Worm (Caenorhabditis elegans) whole organism, young adult: Measurements from ENCODE around the gene srw-137.
"Not testable (repeated sequence)": the region's sequence is repeated elsewhere in the genome, so short reads cannot be mapped to it uniquely, and the experiment has no call there.

Experiments used
- C17E4.6 ChIP-seq: fragments of 200-800 bp; sonication (Bioruptor generic); IDR thresholded peaks from 2 replicates; pipeline ENCODE4 v1.3.6; 2022; ENCODE audit warnings: missing genetic modification reagents, missing genetic modification characterization, missing compliant biosample characterization
- D2030.7 ChIP-seq: fragments of 200-800 bp; sonication (Bioruptor generic); IDR thresholded peaks from 2 replicates; pipeline ENCODE4 v1.3.6; 2022; ENCODE audit warnings: missing genetic modification reagents, missing genetic modification characterization, missing compliant biosample characterization
- F10E7.11 ChIP-seq: sonication (generic microtip); optimal IDR thresholded peaks from 2 replicates; lab custom pipeline; 2017; ENCODE audit warnings: mild to moderate bottlenecking, missing genetic modification characterization, moderate library complexity, missing compliant biosample characterization
- F55B11.4 ChIP-seq: sonication (generic microtip); optimal IDR thresholded peaks from 2 replicates; lab custom pipeline; 2016; ENCODE audit warnings: missing compliant biosample characterization, missing genetic modification characterization, borderline replicate concordance; ENCODE audit not compliant: insufficient read depth
- K12H6.12 ChIP-seq: fragments of 200-800 bp; sonication (Bioruptor generic); optimal IDR thresholded peaks from 2 replicates; lab custom pipeline; 2018; ENCODE audit warnings: mild to moderate bottlenecking, missing genetic modification characterization, missing compliant biosample characterization
- Y53F4B.3 ChIP-seq: fragments of 200-800 bp; sonication (Bioruptor generic); IDR thresholded peaks from 2 replicates; pipeline ENCODE4 v1.3.6; 2022; ENCODE audit warnings: missing genetic modification reagents, missing genetic modification characterization, missing compliant biosample characterization
- Y53G8AR.9 ChIP-seq: fragments of 200-800 bp; sonication (Bioruptor generic); conservative IDR thresholded peaks from 2 replicates; pipeline ENCODE4 v1.3.6; 2022; ENCODE audit warnings: missing genetic modification reagents, missing genetic modification characterization, missing compliant biosample characterization
- Y56A3A.18 ChIP-seq: fragments of 200-800 bp; sonication (Bioruptor generic); IDR thresholded peaks from 2 replicates; pipeline ENCODE4 v1.3.6; 2022; ENCODE audit warnings: missing genetic modification reagents, missing genetic modification characterization, missing compliant biosample characterization
- ZK185.1 ChIP-seq: sonication (generic microtip); optimal IDR thresholded peaks from 2 replicates; lab custom pipeline; 2016; ENCODE audit warnings: mild to moderate bottlenecking, missing genetic modification characterization, missing compliant biosample characterization; ENCODE audit not compliant: poor library complexity, severe bottlenecking
- akir-1 ChIP-seq: fragments of 200-800 bp; sonication (Bioruptor generic); optimal IDR thresholded peaks from 2 replicates; lab custom pipeline; 2018; ENCODE audit warnings: mild to moderate bottlenecking, missing genetic modification characterization, moderate library complexity, missing compliant biosample characterization
- ama-1 ChIP-seq, 3 experiments: fragments of 150-350 bp in 1 of 3; sonication (generic microtip) in 2 of 3; optimal IDR thresholded peaks; 2 replicates each; lab custom pipeline; 2014 to 2018; ENCODE audit warnings: missing biosample characterization in 2 of 3, missing genetic modification characterization in 2 of 3, missing genetic modification reagents in 2 of 3
- attf-3 ChIP-seq: fragments of 200-800 bp; sonication (Bioruptor generic); conservative IDR thresholded peaks from 2 replicates; pipeline ENCODE4 v1.3.6; 2022; ENCODE audit warnings: missing genetic modification reagents, missing genetic modification characterization, missing compliant biosample characterization
- attf-6 ChIP-seq: fragments of 200-800 bp; sonication (Bioruptor generic); IDR thresholded peaks from 2 replicates; pipeline ENCODE4 v1.3.6; 2022; ENCODE audit warnings: missing genetic modification reagents, missing genetic modification characterization, missing compliant biosample characterization
- bed-1 ChIP-seq: fragments of 200-800 bp; sonication (Bioruptor generic); IDR thresholded peaks from 2 replicates; pipeline ENCODE4 v1.3.6; 2022; ENCODE audit warnings: missing genetic modification reagents, missing genetic modification characterization, missing compliant biosample characterization
- bed-2 ChIP-seq: fragments of 200-800 bp; sonication (Bioruptor generic); IDR thresholded peaks from 2 replicates; pipeline ENCODE4 v1.3.6; 2022; ENCODE audit warnings: missing genetic modification reagents, missing genetic modification characterization, missing compliant biosample characterization
- ceh-40 ChIP-seq: fragments of 200-800 bp; sonication (Bioruptor generic); IDR thresholded peaks from 2 replicates; pipeline ENCODE4 v1.3.6; 2022; ENCODE audit warnings: missing genetic modification characterization, missing compliant biosample characterization
- ceh-58 ChIP-seq: fragments of 200-800 bp; sonication (Bioruptor generic); IDR thresholded peaks from 2 replicates; pipeline ENCODE4 v1.3.6; 2022; ENCODE audit warnings: missing genetic modification characterization, missing compliant biosample characterization
- ceh-79 ChIP-seq: sonication (generic microtip); optimal IDR thresholded peaks from 2 replicates; lab custom pipeline; 2017; ENCODE audit warnings: mild to moderate bottlenecking, missing genetic modification characterization, missing compliant biosample characterization
- die-1 ChIP-seq: sonication (generic microtip); optimal IDR thresholded peaks from 2 replicates; lab custom pipeline; 2016; ENCODE audit warnings: missing genotype, mild to moderate bottlenecking, missing genetic modification characterization, missing compliant biosample characterization
- dox-1 ChIP-seq: fragments of 200-800 bp; sonication (Bioruptor generic); IDR thresholded peaks from 2 replicates; pipeline ENCODE4 v1.3.6; 2022; ENCODE audit warnings: missing genetic modification reagents, missing genetic modification characterization, missing compliant biosample characterization
- dpff-1 ChIP-seq: sonication (generic microtip); optimal IDR thresholded peaks from 2 replicates; lab custom pipeline; 2017; ENCODE audit warnings: mild to moderate bottlenecking, missing genetic modification characterization, missing compliant biosample characterization
- egl-44 ChIP-seq: fragments of 200-800 bp; sonication (Bioruptor generic); IDR thresholded peaks from 2 replicates; pipeline ENCODE4 v1.3.6; 2022; ENCODE audit warnings: missing genetic modification reagents, missing genetic modification characterization, missing compliant biosample characterization
- ekl-4 ChIP-seq: fragments of 200-800 bp; sonication (Bioruptor generic); IDR thresholded peaks from 2 replicates; pipeline ENCODE4 v1.3.6; 2022; ENCODE audit warnings: missing genetic modification reagents, missing genetic modification characterization, missing compliant biosample characterization
- fkh-3 ChIP-seq: sonication (generic microtip); optimal IDR thresholded peaks from 2 replicates; lab custom pipeline; 2016; ENCODE audit warnings: mild to moderate bottlenecking, missing genetic modification characterization, missing compliant biosample characterization
- gei-17 ChIP-seq: fragments of 200-800 bp; sonication (Bioruptor generic); optimal IDR thresholded peaks from 2 replicates; lab custom pipeline; 2018; ENCODE audit warnings: mild to moderate bottlenecking, missing genetic modification characterization, missing compliant biosample characterization
- hrde-1 ChIP-seq: sonication (generic microtip); optimal IDR thresholded peaks from 2 replicates; lab custom pipeline; 2016; ENCODE audit warnings: missing genetic modification characterization, mild to moderate bottlenecking, missing compliant biosample characterization, moderate library complexity, missing genotype, missing genetic modification reagents, borderline replicate concordance
- hsf-1 ChIP-seq: fragments of 200-800 bp; sonication (Bioruptor generic); IDR thresholded peaks from 2 replicates; pipeline ENCODE4 v1.3.6; 2022; ENCODE audit warnings: missing genetic modification reagents, missing genetic modification characterization, missing compliant biosample characterization
- lag-1 ChIP-seq: fragments of 200-800 bp; sonication (Bioruptor generic); IDR thresholded peaks from 2 replicates; pipeline ENCODE4 v1.3.6; 2022; ENCODE audit warnings: missing genetic modification reagents, missing genetic modification characterization, missing compliant biosample characterization
- lin-54 ChIP-seq: fragments of 200-800 bp; sonication (Bioruptor generic); optimal IDR thresholded peaks from 2 replicates; lab custom pipeline; 2018; ENCODE audit warnings: mild to moderate bottlenecking, missing genetic modification characterization, missing compliant biosample characterization
- nfya-1 ChIP-seq: sonication (generic microtip); optimal IDR thresholded peaks from 2 replicates; lab custom pipeline; 2017; ENCODE audit warnings: antibody characterized with exemption, missing compliant biosample characterization, missing genetic modification characterization, borderline replicate concordance; ENCODE audit not compliant: insufficient read depth
- nhr-179 ChIP-seq: sonication (generic microtip); optimal IDR thresholded peaks from 2 replicates; lab custom pipeline; 2016; ENCODE audit warnings: mild to moderate bottlenecking, missing genetic modification characterization, missing compliant biosample characterization
- pbrm-1 ChIP-seq: fragments of 200-800 bp; sonication (Bioruptor generic); IDR thresholded peaks from 2 replicates; pipeline ENCODE4 v1.3.6; 2022; ENCODE audit warnings: missing genetic modification reagents, missing genetic modification characterization, missing compliant biosample characterization
- somi-1 ChIP-seq: fragments of 200-800 bp; sonication (Bioruptor generic); optimal IDR thresholded peaks from 2 replicates; lab custom pipeline; 2018; ENCODE audit warnings: mild to moderate bottlenecking, missing genetic modification characterization, missing compliant biosample characterization
- zfh-2 ChIP-seq: fragments of 200-800 bp; sonication (Bioruptor generic); conservative IDR thresholded peaks from 2 replicates; pipeline ENCODE4 v1.3.6; 2022; ENCODE audit warnings: missing genetic modification reagents, missing genetic modification characterization, missing compliant biosample characterization

The srw-137 gene

ce11 chrV:2955342-2955741, 11.6 kb upstream of the srw-137 start, which contains the start of gene srh-248:
TSS of gene srh-248 (minus strand) at chrV:2955442.
- not testable (repeated sequence) for TF ChIP-seq fkh-3 (tag; lab: Kevin White, UChicago); nfya-1 (tag; lab: Kevin White, UChicago); ceh-58 (GFP tag; lab: Robert Waterston, UW)

ce11 chrV:2952102-2952501, 8.3 kb upstream of the srw-137 start, which contains the start of gene srw-122:
TSS of gene srw-122 (minus strand) at chrV:2952202.
- not testable (repeated sequence) for TF ChIP-seq attf-3 (GFP tag; lab: Robert Waterston, UW); nhr-179; D2030.7 (GFP tag; lab: Robert Waterston, UW)

ce11 chrV:2945602-2946001, 1.8 kb upstream of the srw-137 start, which contains the start of gene srh-87:
TSS of gene srh-87 (minus strand) at chrV:2945702.
- TF ChIP-seq ceh-79 (tag; lab: Kevin White, UChicago) (no peak), ekl-4 (no peak), F10E7.11 (no peak), gei-17 (GFP tag; lab: Kevin White, UChicago) (no peak), lin-54 (GFP tag; lab: Kevin White, UChicago) (no peak), ama-1 (optimal IDR thresholded peaks at IDR 0.05; lab: Kevin White, UChicago) (no peak), ama-1 (GFP tag; optimal IDR thresholded peaks at IDR 0.05; lab: Kevin White, UChicago) (no peak), D2030.7 (GFP tag; lab: Robert Waterston, UW) (no peak), hsf-1 (GFP tag; lab: Robert Waterston, UW) (no peak), lag-1 (GFP tag; lab: Robert Waterston, UW) (no peak), Y56A3A.18 (no peak), bed-2 (no peak), dpff-1 (tag; lab: Kevin White, UChicago) (no peak), attf-6 (GFP tag; lab: Robert Waterston, UW) (no peak), F55B11.4 (tag; lab: Kevin White, UChicago) (no peak)

ce11 chrV:2942247-2942646, 1.5 kb downstream of the srw-137 start:
- TF ChIP-seq somi-1: no peak
- no peak for TF ChIP-seq ceh-40
- TF ChIP-seq lin-54 (GFP tag; lab: Kevin White, UChicago): no peak
- no peak for TF ChIP-seq Y53G8AR.9
- no peak for TF ChIP-seq Y53F4B.3 (GFP tag; lab: Robert Waterston, UW)
- no peak for TF ChIP-seq hrde-1 (tag; lab: Kevin White, UChicago)
- TF ChIP-seq D2030.7 (GFP tag; lab: Robert Waterston, UW): no peak
- no peak for TF ChIP-seq akir-1 (GFP tag; lab: Kevin White, UChicago)
- no peak for TF ChIP-seq egl-44 (GFP tag; lab: Robert Waterston, UW)
- no peak for TF ChIP-seq F55B11.4 (tag; lab: Kevin White, UChicago)
- TF ChIP-seq K12H6.12: no peak
- TF ChIP-seq attf-6 (GFP tag; lab: Robert Waterston, UW): no peak
- no peak for TF ChIP-seq ZK185.1 (tag; lab: Kevin White, UChicago)
- TF ChIP-seq dox-1 (GFP tag; lab: Robert Waterston, UW): no peak
- no peak for TF ChIP-seq bed-1
- no peak for TF ChIP-seq pbrm-1 (GFP tag; lab: Robert Waterston, UW)
- no peak for TF ChIP-seq C17E4.6 (GFP tag; lab: Robert Waterston, UW)
- TF ChIP-seq zfh-2 (GFP tag; lab: Robert Waterston, UW): no peak
- no peak for TF ChIP-seq die-1 (tag; lab: Kevin White, UChicago)
